Worm (Caenorhabditis elegans): ENCODE measurements around the gene K07B1.4.

K07B1.4 gene

DNA sequence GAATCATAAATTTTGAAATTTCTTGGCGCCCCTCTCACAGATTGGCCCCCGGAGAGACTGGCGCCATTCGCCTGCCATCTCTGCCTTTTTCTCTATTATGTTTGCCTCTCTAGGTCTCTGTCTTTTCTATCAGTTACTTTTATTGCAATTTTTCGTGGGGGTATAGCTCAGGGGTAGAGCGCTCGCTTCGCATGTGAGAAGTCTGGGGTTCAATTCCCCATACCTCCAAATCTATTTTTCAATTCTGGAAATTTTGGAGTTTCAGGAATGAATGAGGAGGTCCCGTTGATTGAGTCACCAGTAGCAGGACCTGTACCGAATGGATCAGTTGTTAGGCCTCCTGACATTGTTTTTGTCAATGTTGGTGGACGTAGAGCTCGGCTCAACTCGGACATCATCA is 10.7 kb upstream of the K07B1.4 start, which contains the start of gene kvs-3 (continued):
- peak; percentile 96 for TF ChIP-seq daf-19 (GFP tag; conservative IDR thresholded peaks at IDR 0.05)
- TF ChIP-seq egl-43 (GFP tag; IDR thresholded peaks at IDR 0.05): no peak
- no peak for TF ChIP-seq snpc-1.2 (GFP tag; IDR thresholded peaks at IDR 0.05)
- no peak for TF ChIP-seq ama-1 (optimal IDR thresholded peaks at IDR 0.05)
- TF ChIP-seq Y105C5A.15 (GFP tag; IDR thresholded peaks at IDR 0.05): peak; percentile 98
- no peak for TF ChIP-seq cey-2 (tag; optimal IDR thresholded peaks at IDR 0.05; ENCODE audit: borderline replicate concordance, insufficient read depth)
- TF ChIP-seq nhr-237 (tag; optimal IDR thresholded peaks at IDR 0.05): no peak
- peak; percentile 89 for TF ChIP-seq ctbp-1 (GFP tag; IDR thresholded peaks at IDR 0.05)
- peak; percentile 95 for TF ChIP-seq vab-7 (GFP tag; IDR thresholded peaks at IDR 0.05)
- no peak for TF ChIP-seq pqm-1 (tag; optimal IDR thresholded peaks at IDR 0.05)
- no peak for TF ChIP-seq zag-1 (tag; optimal IDR thresholded peaks at IDR 0.05)
- TF ChIP-seq ZK337.2 (GFP tag; IDR thresholded peaks at IDR 0.05): peak; percentile 82
- peak; percentile 89 for TF ChIP-seq spr-3 (GFP tag; optimal IDR thresholded peaks at IDR 0.05)
- peak; percentile 43 for TF ChIP-seq F10B5.3 (tag; optimal IDR thresholded peaks at IDR 0.05)
- no peak for TF ChIP-seq snpc-4 (tag; optimal IDR thresholded peaks at IDR 0.05)
- peak; percentile 97 for TF ChIP-seq tra-1 (GFP tag; IDR thresholded peaks at IDR 0.05)
- no peak for TF ChIP-seq aly-2 (tag; optimal IDR thresholded peaks at IDR 0.05)
- TF ChIP-seq tag-97 (GFP tag; IDR thresholded peaks at IDR 0.05): 0 out of 2 replicates have a peak, but pooled peaks have one; percentile 52
- TF ChIP-seq unc-130 (GFP tag; optimal IDR thresholded peaks at IDR 0.05): peak; percentile 22
- TF ChIP-seq attf-4 (tag; optimal IDR thresholded peaks at IDR 0.05): no peak
- TF ChIP-seq dmd-9 (GFP tag; IDR thresholded peaks at IDR 0.05): peak; percentile 75
- TF ChIP-seq T26A8.4 (GFP tag; IDR thresholded peaks at IDR 0.05): no peak; the same call in 1 of the 2 replicates
- TF ChIP-seq aha-1 (tag): peak; percentile 97
- TF ChIP-seq gei-8 (GFP tag; optimal IDR thresholded peaks at IDR 0.05): peak; percentile 89
- TF ChIP-seq egl-27 (tag; optimal IDR thresholded peaks at IDR 0.05): no peak
- TF ChIP-seq daf-12 (tag; optimal IDR thresholded peaks at IDR 0.05): no peak
- TF ChIP-seq set-16 (GFP tag; IDR thresholded peaks at IDR 0.05): no peak
- TF ChIP-seq ztf-7 (tag; optimal IDR thresholded peaks at IDR 0.05): peak; percentile 29
- TF ChIP-seq nhr-77 (tag; optimal IDR thresholded peaks at IDR 0.05): no peak
- no peak for TF ChIP-seq skn-1 (tag; optimal IDR thresholded peaks at IDR 0.05)
- 0 out of 2 replicates have a peak, but pooled peaks have one; percentile 76 for TF ChIP-seq daf-8 (GFP tag; IDR thresholded peaks at IDR 0.05)
- TF ChIP-seq rbr-2 (tag; optimal IDR thresholded peaks at IDR 0.05): peak; percentile 73
- TF ChIP-seq fkh-10 (GFP tag; optimal IDR thresholded peaks at IDR 0.05): no peak
- TF ChIP-seq pha-4 (GFP tag; IDR thresholded peaks at IDR 0.05): peak; percentile 95
- no peak for TF ChIP-seq pha-4 (tag; optimal IDR thresholded peaks at IDR 0.05)
- peak; percentile 75 for TF ChIP-seq dmd-6 (GFP tag; IDR thresholded peaks at IDR 0.05)
- TF ChIP-seq hlh-30 (tag; optimal IDR thresholded peaks at IDR 0.05; ENCODE audit: insufficient read depth): peak; percentile 62
- peak; percentile 76 for TF ChIP-seq lin-29 (GFP tag; IDR thresholded peaks at IDR 0.05)
- TF ChIP-seq F49E8.2 (tag; optimal IDR thresholded peaks at IDR 0.05; ENCODE audit: borderline replicate concordance): peak; percentile 20
- TF ChIP-seq nhr-10 (tag; optimal IDR thresholded peaks at IDR 0.05): no peak
- TF ChIP-seq lin-13 (GFP tag; optimal IDR thresholded peaks at IDR 0.05): peak; percentile 11
- no peak for TF ChIP-seq fos-1 (tag; optimal IDR thresholded peaks at IDR 0.05)
- TF ChIP-seq lin-1 (GFP tag; IDR thresholded peaks at IDR 0.05): peak; percentile 92
- TF ChIP-seq D1046.2 (GFP tag; IDR thresholded peaks at IDR 0.05): peak; percentile 93
- TF ChIP-seq zfp-3 (GFP tag; conservative IDR thresholded peaks at IDR 0.05): peak; percentile 76
- TF ChIP-seq nhr-41 (GFP tag; IDR thresholded peaks at IDR 0.05): peak; percentile 97
- no peak for TF ChIP-seq ceh-62 (tag; optimal IDR thresholded peaks at IDR 0.05)
- TF ChIP-seq mxl-3 (GFP tag; optimal IDR thresholded peaks at IDR 0.05): no peak
- no peak for TF ChIP-seq duxl-1 (tag; optimal IDR thresholded peaks at IDR 0.05; ENCODE audit: poor library complexity)
- TF ChIP-seq lin-15B (tag; optimal IDR thresholded peaks at IDR 0.05): no peak
- peak; percentile 98; the same call in 1 of the 2 replicates for TF ChIP-seq lim-7 (GFP tag; IDR thresholded peaks at IDR 0.05)
- no peak for TF ChIP-seq nhr-42 (GFP tag; IDR thresholded peaks at IDR 0.05)
- TF ChIP-seq hmg-1.1 (GFP tag; IDR thresholded peaks at IDR 0.05): peak; percentile 91
